Fruit fly (Drosophila melanogaster): Measurements from ENCODE around the gene CSN6.

- no peak for TF ChIP-seq CG17806 (tag; optimal IDR thresholded peaks at IDR 0.05)
- TF ChIP-seq D1 (tag; optimal IDR thresholded peaks at IDR 0.05), result no peak
- TF ChIP-seq CG9948 (tag; optimal IDR thresholded peaks at IDR 0.05), result no peak
- TF ChIP-seq CG15710 (tag; optimal IDR thresholded peaks at IDR 0.05), result no peak
- no peak for TF ChIP-seq CG10348 (GFP tag; IDR thresholded peaks at IDR 0.05)
- no peak for TF ChIP-seq CG14655 (GFP tag; optimal IDR thresholded peaks at IDR 0.05)
- TF ChIP-seq CG8301 (tag; optimal IDR thresholded peaks at IDR 0.05), result no peak
- no peak for TF ChIP-seq EcR (GFP tag; optimal IDR thresholded peaks at IDR 0.05)
- no peak for TF ChIP-seq Snoo (tag; optimal IDR thresholded peaks at IDR 0.05)
- no peak for TF ChIP-seq CG8159 (tag; optimal IDR thresholded peaks at IDR 0.05)
- no peak for TF ChIP-seq fd96Ca (GFP tag; IDR thresholded peaks at IDR 0.05)
- TF ChIP-seq CG4496 (GFP tag; IDR thresholded peaks at IDR 0.05), result no peak
- no peak for TF ChIP-seq CG32121 (GFP tag; IDR thresholded peaks at IDR 0.05)
These were observed 7.0 kb upstream of the CSN6 start for dm6 chr3R:22573590-22573989.

Data from whole organism, pupa.